Worm (Caenorhabditis elegans) whole organism, L4 larva: ENCODE measurements around the gene F42A10.5.

Experiments
- F37D6.2 ChIP-seq: sonication (generic microtip); optimal IDR thresholded peaks from 2 replicates; lab custom pipeline; 2016; ENCODE audit warnings: mild to moderate bottlenecking, missing genetic modification characterization, missing compliant biosample characterization
- T26A8.4 ChIP-seq: fragments of 200-800 bp; sonication (Bioruptor generic); IDR thresholded peaks from 2 replicates; pipeline ENCODE4 v1.3.6; 2022; ENCODE audit warnings: missing genetic modification characterization, missing compliant biosample characterization
- Y5F2A.4 ChIP-seq: fragments of 200-800 bp; sonication (Bioruptor generic); optimal IDR thresholded peaks from 2 replicates; lab custom pipeline; 2018; ENCODE audit warnings: mild to moderate bottlenecking, missing genetic modification characterization, missing compliant biosample characterization
- aly-2 ChIP-seq: sonication (generic microtip); optimal IDR thresholded peaks from 2 replicates; lab custom pipeline; 2018; ENCODE audit warnings: missing biosample characterization, missing genetic modification characterization
- ama-1 ChIP-seq: fragments of 150-350 bp; optimal IDR thresholded peaks from 2 replicates; lab custom pipeline; 2014; ENCODE audit warnings: inconsistent platforms, mixed read lengths
- ceh-20 ChIP-seq: fragments of 200-800 bp; sonication (Bioruptor generic); IDR thresholded peaks from 2 replicates; pipeline ENCODE4 v1.3.6; 2022; ENCODE audit warnings: missing genetic modification reagents, missing genetic modification characterization, missing compliant biosample characterization
- ceh-28 ChIP-seq: fragments of 150-350 bp; optimal IDR thresholded peaks from 2 replicates; lab custom pipeline; 2014; ENCODE audit warnings: missing biosample characterization, missing genetic modification reagents, missing genetic modification characterization
- ceh-32 ChIP-seq: sonication (generic microtip); optimal IDR thresholded peaks from 2 replicates; lab custom pipeline; 2016; ENCODE audit warnings: mild to moderate bottlenecking, missing genetic modification characterization, missing compliant biosample characterization; ENCODE audit not compliant: poor library complexity
- ceh-44 ChIP-seq: fragments of 200-800 bp; sonication (Bioruptor generic); IDR thresholded peaks from 2 replicates; pipeline ENCODE4 v1.3.6; 2022; ENCODE audit warnings: missing genetic modification reagents, missing genetic modification characterization, missing compliant biosample characterization
- ceh-62 ChIP-seq: sonication (generic microtip); optimal IDR thresholded peaks from 2 replicates; lab custom pipeline; 2017; ENCODE audit warnings: missing biosample characterization, missing genetic modification characterization
- ceh-82 ChIP-seq: sonication (generic microtip); optimal IDR thresholded peaks from 2 replicates; lab custom pipeline; 2017; ENCODE audit warnings: missing biosample characterization, missing genetic modification characterization
- cey-2 ChIP-seq: sonication (generic microtip); optimal IDR thresholded peaks from 3 replicates; lab custom pipeline; 2017; ENCODE audit warnings: missing genetic modification characterization, mild to moderate bottlenecking, missing compliant biosample characterization, antibody characterized with exemption, borderline replicate concordance; ENCODE audit not compliant: insufficient read depth
- ctbp-1 ChIP-seq: fragments of 200-800 bp; sonication (Bioruptor generic); IDR thresholded peaks from 2 replicates; pipeline ENCODE4 v1.3.6; 2022; ENCODE audit warnings: missing genetic modification reagents, missing genetic modification characterization, missing compliant biosample characterization
- dmd-6 ChIP-seq: fragments of 200-800 bp; sonication (Bioruptor generic); IDR thresholded peaks from 2 replicates; pipeline ENCODE4 v1.3.6; 2022; ENCODE audit warnings: missing genetic modification reagents, missing genetic modification characterization, missing compliant biosample characterization
- dmd-9 ChIP-seq: fragments of 200-800 bp; sonication (Bioruptor generic); IDR thresholded peaks from 2 replicates; pipeline ENCODE4 v1.3.6; 2022; ENCODE audit warnings: missing genetic modification reagents, missing genetic modification characterization, missing compliant biosample characterization
- dpl-1 ChIP-seq: fragments of 150-350 bp; optimal IDR thresholded peaks from 2 replicates; lab custom pipeline; 2014; ENCODE audit warnings: missing biosample characterization, missing genetic modification reagents, missing genetic modification characterization
- duxl-1 ChIP-seq: sonication (generic microtip); optimal IDR thresholded peaks from 2 replicates; lab custom pipeline; 2016; ENCODE audit warnings: mild to moderate bottlenecking, missing genetic modification characterization, moderate library complexity, missing compliant biosample characterization; ENCODE audit not compliant: poor library complexity
- dve-1 ChIP-seq: sonication (generic microtip); optimal IDR thresholded peaks from 2 replicates; lab custom pipeline; 2017; ENCODE audit warnings: antibody characterized with exemption, mild to moderate bottlenecking, missing genetic modification characterization, missing compliant biosample characterization; ENCODE audit not compliant: insufficient read depth
- egl-43 ChIP-seq: fragments of 200-800 bp; sonication (Bioruptor generic); IDR thresholded peaks from 2 replicates; pipeline ENCODE4 v1.3.6; 2022; ENCODE audit warnings: missing genetic modification reagents, missing genetic modification characterization, missing compliant biosample characterization
- hif-1 ChIP-seq, 2 experiments: sonication (generic microtip); optimal IDR thresholded peaks; 2 replicates each; lab custom pipeline; 2016 to 2017; ENCODE audit warnings: missing compliant biosample characterization in 2 of 2, missing genetic modification characterization in 2 of 2, missing genetic modification reagents in 2 of 2, missing genotype in 2 of 2, mild to moderate bottlenecking in 1 of 2
- hlh-30 ChIP-seq: sonication (generic microtip); optimal IDR thresholded peaks from 2 replicates; lab custom pipeline; 2017; ENCODE audit warnings: antibody characterized with exemption, mild to moderate bottlenecking, missing genetic modification characterization, missing compliant biosample characterization; ENCODE audit not compliant: insufficient read depth
- hmg-1.1 ChIP-seq: fragments of 200-800 bp; sonication (Bioruptor generic); IDR thresholded peaks from 2 replicates; pipeline ENCODE4 v1.3.6; 2022; ENCODE audit warnings: missing genetic modification reagents, missing genetic modification characterization, missing compliant biosample characterization
- jun-1 ChIP-seq: fragments of 150-350 bp; optimal IDR thresholded peaks from 2 replicates; lab custom pipeline; 2014; ENCODE audit warnings: missing biosample characterization, missing genetic modification reagents, missing genetic modification characterization
- lin-13 ChIP-seq: fragments of 150-350 bp; optimal IDR thresholded peaks from 2 replicates; lab custom pipeline; 2014; ENCODE audit warnings: missing biosample characterization, missing genetic modification reagents, missing genetic modification characterization
- lin-15B ChIP-seq: fragments of 150-350 bp; sonication (generic microtip); optimal IDR thresholded peaks from 3 replicates; lab custom pipeline; 2014; ENCODE audit warnings: missing biosample characterization, missing genetic modification characterization
- lin-29 ChIP-seq: fragments of 200-800 bp; sonication (Bioruptor generic); IDR thresholded peaks from 2 replicates; pipeline ENCODE4 v1.3.6; 2022; ENCODE audit warnings: missing genetic modification reagents, missing genetic modification characterization, missing compliant biosample characterization
- lin-38 ChIP-seq: fragments of 200-800 bp; sonication (Bioruptor generic); IDR thresholded peaks from 2 replicates; pipeline ENCODE4 v1.3.6; 2022; ENCODE audit warnings: missing genetic modification reagents, missing genetic modification characterization, missing compliant biosample characterization
- mdt-29 ChIP-seq: fragments of 200-800 bp; sonication (Bioruptor generic); IDR thresholded peaks from 2 replicates; pipeline ENCODE4 v1.3.6; 2022; ENCODE audit warnings: missing genetic modification reagents, missing genetic modification characterization, missing compliant biosample characterization
- mxl-2 ChIP-seq: fragments of 200-800 bp; sonication (Bioruptor generic); conservative IDR thresholded peaks from 2 replicates; pipeline ENCODE4 v1.3.6; 2022; ENCODE audit warnings: missing genetic modification reagents, missing genetic modification characterization, missing compliant biosample characterization
- mxl-3 ChIP-seq: fragments of 200-800 bp; sonication (Bioruptor generic); optimal IDR thresholded peaks from 2 replicates; lab custom pipeline; 2018; ENCODE audit warnings: mild to moderate bottlenecking, missing genetic modification characterization, missing compliant biosample characterization
- nhr-102 ChIP-seq: sonication (generic microtip); optimal IDR thresholded peaks from 2 replicates; lab custom pipeline; 2016; ENCODE audit warnings: mild to moderate bottlenecking, missing genetic modification characterization, moderate library complexity, missing compliant biosample characterization
- nhr-11 ChIP-seq: fragments of 150-350 bp; optimal IDR thresholded peaks from 2 replicates; lab custom pipeline; 2014; ENCODE audit warnings: missing biosample characterization, missing genetic modification characterization
- nhr-111 ChIP-seq: fragments of 200-800 bp; sonication (Bioruptor generic); optimal IDR thresholded peaks from 2 replicates; lab custom pipeline; 2018; ENCODE audit warnings: mild to moderate bottlenecking, missing genetic modification characterization, missing compliant biosample characterization
- nhr-237 ChIP-seq: sonication (generic microtip); optimal IDR thresholded peaks from 2 replicates; lab custom pipeline; 2017; ENCODE audit warnings: missing biosample characterization, missing genetic modification characterization
- pha-4 ChIP-seq, 2 experiments: fragments of 150-350 bp in 1 of 2; fragments of 200-800 bp in 1 of 2; sonication (Bioruptor generic) in 1 of 2; IDR thresholded peaks in 1 of 2; optimal IDR thresholded peaks in 1 of 2; 2 replicates each; pipeline versions ENCODE4 v1.3.6 to Lab custom; 2014 to 2022; ENCODE audit warnings: missing genetic modification characterization in 2 of 2, missing genetic modification reagents in 2 of 2, missing biosample characterization in 1 of 2, missing compliant biosample characterization in 1 of 2
- pqm-1 ChIP-seq: sonication (generic microtip); optimal IDR thresholded peaks from 2 replicates; lab custom pipeline; 2017; ENCODE audit warnings: missing biosample characterization, missing genetic modification characterization
- skn-1 ChIP-seq: fragments of 150-350 bp; optimal IDR thresholded peaks from 2 replicates; lab custom pipeline; 2014; ENCODE audit warnings: missing biosample characterization, missing genetic modification characterization
- spr-1 ChIP-seq: sonication (generic microtip); optimal IDR thresholded peaks from 2 replicates; lab custom pipeline; 2016; ENCODE audit warnings: mild to moderate bottlenecking, missing genetic modification characterization, missing compliant biosample characterization
- spr-3 ChIP-seq: fragments of 200-800 bp; sonication (Bioruptor generic); optimal IDR thresholded peaks from 2 replicates; lab custom pipeline; 2018; ENCODE audit warnings: mild to moderate bottlenecking, missing genetic modification characterization, missing compliant biosample characterization
- tag-97 ChIP-seq: fragments of 200-800 bp; sonication (Bioruptor generic); IDR thresholded peaks from 2 replicates; pipeline ENCODE4 v1.3.6; 2022; ENCODE audit warnings: missing genetic modification characterization, missing compliant biosample characterization
- tra-1 ChIP-seq: fragments of 200-800 bp; sonication (Bioruptor generic); IDR thresholded peaks from 2 replicates; pipeline ENCODE4 v1.3.6; 2022; ENCODE audit warnings: missing genetic modification reagents, missing genetic modification characterization, missing compliant biosample characterization
- unc-130 ChIP-seq: sonication (generic microtip); optimal IDR thresholded peaks from 2 replicates; lab custom pipeline; 2016; ENCODE audit warnings: missing genetic modification reagents, missing genetic modification characterization, missing compliant biosample characterization
- zfp-2 ChIP-seq: sonication (generic microtip); optimal IDR thresholded peaks from 2 replicates; lab custom pipeline; 2016; ENCODE audit warnings: mild to moderate bottlenecking, missing genetic modification characterization, missing compliant biosample characterization

Gene F42A10.5

DNA sequence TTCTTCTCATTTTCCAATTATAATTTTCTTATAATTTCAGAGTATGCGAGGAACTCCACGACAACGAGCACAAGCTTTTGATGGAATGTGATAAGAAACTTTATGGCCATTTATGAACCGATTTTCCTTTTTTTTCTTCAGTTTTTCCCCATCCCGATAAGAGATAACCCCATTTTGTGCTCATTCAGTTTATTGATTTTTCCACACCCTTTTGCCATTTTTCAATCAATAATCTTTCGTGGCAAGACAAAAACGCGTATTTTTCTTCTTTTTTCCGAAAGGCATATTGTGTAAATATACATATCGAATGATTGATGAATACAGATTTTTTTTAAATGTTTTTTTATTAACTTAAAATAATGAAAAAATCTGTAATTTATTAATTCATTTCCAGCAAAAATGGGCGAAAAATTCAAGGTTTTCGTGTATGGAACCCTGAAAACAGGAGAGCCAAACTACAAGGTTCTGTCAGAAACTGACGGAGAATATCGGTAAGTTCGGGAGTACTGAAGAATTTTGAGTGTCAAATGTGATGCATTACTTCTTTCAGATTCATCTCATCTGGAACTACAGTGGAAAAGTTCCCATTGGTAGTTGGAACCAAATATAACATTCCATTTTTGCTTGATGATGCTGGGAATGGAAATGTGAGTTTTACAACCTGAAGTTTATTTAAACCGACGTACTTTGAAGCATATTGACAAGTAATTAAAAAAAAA lies 8.9 kb downstream of the F42A10.5 start, which contains the start of gene F42A10.9 (continued):
- TF ChIP-seq aly-2 (tag; lab: Kevin White, UChicago) (no peak), mxl-2 (GFP tag; lab: Robert Waterston, UW) (no peak), ama-1 (lab: Kevin White, UChicago) (peak; percentile 88), dmd-6 (no peak), hlh-30 (tag; lab: Kevin White, UChicago) (peak; percentile 2), dve-1 (peak; percentile 68), jun-1 (no peak), T26A8.4 (no peak), duxl-1 (peak; percentile 41), nhr-102 (no peak), ceh-82 (tag; lab: Kevin White, UChicago) (no peak), spr-3 (GFP tag; lab: Kevin White, UChicago) (no peak), lin-38 (GFP tag; lab: Robert Waterston, UW) (0 out of 2 replicates have a peak, but pooled peaks have one; percentile 38), ceh-32 (tag; lab: Kevin White, UChicago) (no peak)
- TF ChIP-seq, all 104 proteins: peak for 19

DNA sequence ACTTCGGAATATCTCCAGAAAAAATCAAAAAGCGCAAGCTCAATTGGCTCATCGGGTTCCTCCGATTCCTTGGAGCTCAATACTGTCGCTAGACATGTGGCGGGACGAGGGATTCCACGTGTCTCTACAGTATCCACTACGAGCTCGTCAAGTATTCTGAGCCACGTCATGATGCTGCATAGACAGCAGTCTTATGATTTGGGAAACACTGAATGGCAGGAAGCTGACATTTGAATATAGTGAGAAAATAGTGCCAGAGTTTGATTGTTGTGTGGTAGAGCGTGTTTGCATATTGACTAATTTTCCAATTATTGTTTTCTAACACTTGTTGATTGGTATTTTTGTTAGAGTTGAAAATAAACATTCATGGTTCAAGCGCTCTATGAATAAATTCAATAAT lies 9.9 kb downstream of the F42A10.5 start:
- no peak for TF ChIP-seq Y5F2A.4
- TF ChIP-seq spr-1, result no peak
- TF ChIP-seq dmd-6, result peak; percentile 75

DNA sequence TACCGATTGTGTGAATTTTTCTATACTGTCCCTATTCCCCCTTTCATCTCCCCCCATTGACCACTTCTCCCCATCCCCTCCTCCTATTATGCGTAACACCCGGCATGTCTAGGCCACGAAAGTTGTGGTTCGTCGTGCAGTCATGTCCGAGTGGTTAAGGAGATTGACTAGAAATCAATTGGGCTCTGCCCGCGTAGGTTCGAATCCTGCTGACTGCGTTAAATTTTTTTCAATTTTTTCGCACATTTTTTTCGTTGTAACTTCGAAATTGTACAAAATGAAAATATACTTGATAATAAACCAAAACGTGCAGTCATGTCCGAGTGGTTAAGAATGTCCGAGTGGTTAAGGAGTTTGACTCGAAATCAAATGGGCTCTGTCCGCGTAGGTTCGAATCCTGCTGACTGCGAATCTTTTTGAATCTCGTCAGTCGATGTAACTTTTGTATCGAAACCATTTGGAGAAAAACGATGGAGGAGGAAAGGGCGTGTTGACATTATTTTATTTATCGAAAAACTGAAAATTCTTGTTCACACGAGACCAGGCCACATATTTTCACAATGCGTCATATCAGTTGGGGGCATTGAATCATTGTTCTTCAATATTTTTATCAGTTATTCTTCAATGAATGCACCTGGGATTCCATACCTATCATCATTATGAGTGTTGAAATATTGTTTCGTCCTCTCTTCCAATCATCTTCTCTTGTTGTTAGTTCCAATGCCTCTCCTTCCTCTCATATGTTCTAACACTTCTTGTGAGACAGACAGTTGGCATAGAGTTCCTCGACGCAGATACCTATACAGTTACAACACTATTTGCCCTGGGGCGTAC lies 14.4 kb downstream of the F42A10.5 start, which contains the start of gene nfm-1:
Gene nfm-1 (plus strand): TSS at position 812 of the 834 bp plus-strand sequence.
- TF ChIP-seq mxl-2 (GFP tag; lab: Robert Waterston, UW), result no peak; the same call in 1 of the 2 replicates
- peak; percentile 14; the same call in 1 of the 2 replicates for TF ChIP-seq ceh-20 (GFP tag; lab: Robert Waterston, UW)
- no peak for TF ChIP-seq lin-15B (tag; lab: Kevin White, UChicago)
- TF ChIP-seq unc-130 (GFP tag; lab: Kevin White, UChicago), result peak; percentile 21
- TF ChIP-seq cey-2 (tag; lab: Kevin White, UChicago), result no peak
- peak; percentile 76 for TF ChIP-seq lin-38 (GFP tag; lab: Robert Waterston, UW)
- TF ChIP-seq lin-29 (GFP tag; lab: Robert Waterston, UW), result no peak
- peak; percentile 63; the same call in 1 of the 2 replicates for TF ChIP-seq T26A8.4
- no peak for TF ChIP-seq skn-1 (tag; lab: Kevin White, UChicago)
- TF ChIP-seq hif-1 (tag; optimal IDR thresholded peaks at IDR 0.05; lab: Kevin White, UChicago), result peak in 1 of 2 experiments; percentile 53
- peak; percentile 44 for TF ChIP-seq nhr-11 (tag; lab: Kevin White, UChicago)
- peak; percentile 93 for TF ChIP-seq egl-43 (GFP tag; lab: Robert Waterston, UW)
- peak; percentile 79 for TF ChIP-seq mdt-29
- TF ChIP-seq F37D6.2 (tag; lab: Kevin White, UChicago), result no peak
- no peak for TF ChIP-seq nhr-237 (tag; lab: Kevin White, UChicago)
- TF ChIP-seq mxl-3 (GFP tag; lab: Kevin White, UChicago), result peak; percentile 19
- no peak for TF ChIP-seq ceh-62
- peak; percentile 36 for TF ChIP-seq hlh-30 (tag; lab: Kevin White, UChicago)
- TF ChIP-seq tra-1, result peak; percentile 84
- peak; percentile 72; the same call in 1 of the 2 replicates for TF ChIP-seq pha-4 (GFP tag; IDR thresholded peaks at IDR 0.05; lab: Robert Waterston, UW)
- TF ChIP-seq pha-4 (tag; optimal IDR thresholded peaks at IDR 0.05; lab: Kevin White, UChicago), result no peak
- TF ChIP-seq nhr-111 (GFP tag; lab: Kevin White, UChicago), result peak; percentile 70
- TF ChIP-seq dve-1, result peak; percentile 74
- TF ChIP-seq ctbp-1 (GFP tag; lab: Robert Waterston, UW), result peak; percentile 82
- no peak for TF ChIP-seq ceh-28 (tag; lab: Kevin White, UChicago)
- TF ChIP-seq zfp-2 (tag; lab: Kevin White, UChicago), result peak; percentile 12
- TF ChIP-seq pqm-1, result peak; percentile 85
- TF ChIP-seq dpl-1, result peak; percentile 33
- TF ChIP-seq tag-97 (GFP tag; lab: Robert Waterston, UW), result no peak
- TF ChIP-seq ceh-44, result peak; percentile 80; the same call in 1 of the 2 replicates
- peak; percentile 86 for TF ChIP-seq hmg-1.1 (GFP tag; lab: Robert Waterston, UW)
- peak; percentile 76 for TF ChIP-seq dmd-9 (GFP tag; lab: Robert Waterston, UW)
- TF ChIP-seq lin-13 (GFP tag; lab: Kevin White, UChicago), result peak; percentile 54
